Worm (Caenorhabditis elegans): ENCODE data around the gene best-21.
"Not testable (repeated sequence)": the region's sequence is repeated elsewhere in the genome, so short reads cannot be mapped to it uniquely, and the experiment has no call there.

The best-21 gene

ce11 chrIV:15291607-15292006 lies 10.6 kb upstream of the best-21 start, which contains the start of gene pqn-91:
Gene pqn-91 (plus strand): TSS chrIV:15291907.
- TF ChIP-seq aly-1 (tag; optimal IDR thresholded peaks at IDR 0.05) (no peak), F13C5.2 (tag; optimal IDR thresholded peaks at IDR 0.05) (no peak), flt-1 (GFP tag; IDR thresholded peaks at IDR 0.05) (no peak), tbx-37 (GFP tag; conservative IDR thresholded peaks at IDR 0.05) (no peak), ceh-13 (GFP tag; optimal IDR thresholded peaks at IDR 0.05) (no peak), hmbx-1 (tag; optimal IDR thresholded peaks at IDR 0.05) (no peak), tbx-11 (GFP tag; IDR thresholded peaks at IDR 0.05) (no peak), B0310.2 (tag; optimal IDR thresholded peaks at IDR 0.05) (no peak), ama-1 (optimal IDR thresholded peaks at IDR 0.05) (no peak), tra-4 (tag; optimal IDR thresholded peaks at IDR 0.05) (no peak), scrt-1 (GFP tag; IDR thresholded peaks at IDR 0.05) (no peak), sea-1 (GFP tag; conservative IDR thresholded peaks at IDR 0.05) (no peak), hnd-1 (tag; optimal IDR thresholded peaks at IDR 0.05) (no peak), ceh-36 (tag; optimal IDR thresholded peaks at IDR 0.05) (no peak), pes-1 (GFP tag; IDR thresholded peaks at IDR 0.05) (no peak), ets-7 (tag; optimal IDR thresholded peaks at IDR 0.05) (no peak), hmg-4 (GFP tag; optimal IDR thresholded peaks at IDR 0.05) (no peak)

- no peak for TF ChIP-seq tra-4 (tag; optimal IDR thresholded peaks at IDR 0.05)
- TF ChIP-seq aly-1 (tag; optimal IDR thresholded peaks at IDR 0.05): no peak
- TF ChIP-seq tbx-37 (GFP tag; conservative IDR thresholded peaks at IDR 0.05): no peak
These were observed 8.2 kb upstream of the best-21 start, which contains the start of gene Y73F8A.10 for ce11 chrIV:15294040-15294439. Gene Y73F8A.10 (plus strand): TSS chrIV:15294340.

- TF ChIP-seq aly-1 (tag; optimal IDR thresholded peaks at IDR 0.05): no peak
- no peak for TF ChIP-seq ama-1 (optimal IDR thresholded peaks at IDR 0.05)
- no peak for TF ChIP-seq F13C5.2 (tag; optimal IDR thresholded peaks at IDR 0.05)
- TF ChIP-seq tra-4 (tag; optimal IDR thresholded peaks at IDR 0.05): no peak
- no peak for TF ChIP-seq tbx-11 (GFP tag; IDR thresholded peaks at IDR 0.05)
- TF ChIP-seq hnd-1 (tag; optimal IDR thresholded peaks at IDR 0.05): no peak
- no peak for TF ChIP-seq ceh-13 (GFP tag; optimal IDR thresholded peaks at IDR 0.05)
- TF ChIP-seq flt-1 (GFP tag; IDR thresholded peaks at IDR 0.05): no peak
- no peak for TF ChIP-seq hmbx-1 (tag; optimal IDR thresholded peaks at IDR 0.05)
- TF ChIP-seq B0310.2 (tag; optimal IDR thresholded peaks at IDR 0.05): no peak
- TF ChIP-seq pes-1 (GFP tag; IDR thresholded peaks at IDR 0.05): no peak
- no peak for TF ChIP-seq tbx-37 (GFP tag; conservative IDR thresholded peaks at IDR 0.05)
- no peak for TF ChIP-seq ets-7 (tag; optimal IDR thresholded peaks at IDR 0.05)
- TF ChIP-seq scrt-1 (GFP tag; IDR thresholded peaks at IDR 0.05): no peak
- TF ChIP-seq hmg-4 (GFP tag; optimal IDR thresholded peaks at IDR 0.05): no peak
- no peak for TF ChIP-seq ceh-36 (tag; optimal IDR thresholded peaks at IDR 0.05)
- no peak for TF ChIP-seq sea-1 (GFP tag; conservative IDR thresholded peaks at IDR 0.05)
These were observed 2.2 kb upstream of the best-21 start for ce11 chrIV:15300041-15300440.

ce11 chrIV:15311590-15311989 lies 9.3 kb downstream of the best-21 start, which contains the start of gene Y73F8A.12:
Gene Y73F8A.12 (minus strand): TSS chrIV:15311690.
- not testable (repeated sequence) for TF ChIP-seq tra-4 (tag; optimal IDR thresholded peaks at IDR 0.05); flt-1 (GFP tag; IDR thresholded peaks at IDR 0.05); aly-1 (tag; optimal IDR thresholded peaks at IDR 0.05)

ce11 chrIV:15312008-15312407 lies 9.8 kb downstream of the best-21 start, which contains the start of gene Y73F8A.13:
Gene Y73F8A.13 (plus strand): TSS chrIV:15312247.
- TF ChIP-seq scrt-1 (GFP tag; IDR thresholded peaks at IDR 0.05) (no peak), F13C5.2 (tag; optimal IDR thresholded peaks at IDR 0.05) (no peak), tbx-11 (GFP tag; IDR thresholded peaks at IDR 0.05) (no peak), sea-1 (GFP tag; conservative IDR thresholded peaks at IDR 0.05) (no peak), hnd-1 (tag; optimal IDR thresholded peaks at IDR 0.05) (no peak), hmg-4 (GFP tag; optimal IDR thresholded peaks at IDR 0.05) (no peak), hmbx-1 (tag; optimal IDR thresholded peaks at IDR 0.05) (no peak)

- TF ChIP-seq aly-1 (tag; optimal IDR thresholded peaks at IDR 0.05) (no peak), sea-1 (GFP tag; conservative IDR thresholded peaks at IDR 0.05) (no peak), hmbx-1 (tag; optimal IDR thresholded peaks at IDR 0.05) (no peak), hnd-1 (tag; optimal IDR thresholded peaks at IDR 0.05) (no peak), flt-1 (GFP tag; IDR thresholded peaks at IDR 0.05) (no peak), ceh-13 (GFP tag; optimal IDR thresholded peaks at IDR 0.05) (no peak), ets-7 (tag; optimal IDR thresholded peaks at IDR 0.05) (no peak), ama-1 (optimal IDR thresholded peaks at IDR 0.05) (no peak)
These were observed 13.3 kb downstream of the best-21 start for ce11 chrIV:15315502-15315901.

ce11 chrIV:15318982-15319381 lies 16.7 kb downstream of the best-21 start, which contains the start of gene Y73F8A.14:
Gene Y73F8A.14 (minus strand): TSS chrIV:15319082.
- TF ChIP-seq hnd-1 (tag; optimal IDR thresholded peaks at IDR 0.05); tbx-37 (GFP tag; conservative IDR thresholded peaks at IDR 0.05); scrt-1 (GFP tag; IDR thresholded peaks at IDR 0.05): not testable (repeated sequence)

- TF ChIP-seq sea-1 (GFP tag; conservative IDR thresholded peaks at IDR 0.05) (no peak), hnd-1 (tag; optimal IDR thresholded peaks at IDR 0.05) (no peak), B0310.2 (tag; optimal IDR thresholded peaks at IDR 0.05) (no peak), ceh-36 (tag; optimal IDR thresholded peaks at IDR 0.05) (no peak), tbx-37 (GFP tag; conservative IDR thresholded peaks at IDR 0.05) (no peak), ceh-13 (GFP tag; optimal IDR thresholded peaks at IDR 0.05) (no peak), tbx-11 (GFP tag; IDR thresholded peaks at IDR 0.05) (no peak), F13C5.2 (tag; optimal IDR thresholded peaks at IDR 0.05) (no peak), tra-4 (tag; optimal IDR thresholded peaks at IDR 0.05) (no peak), flt-1 (GFP tag; IDR thresholded peaks at IDR 0.05) (no peak), ets-7 (tag; optimal IDR thresholded peaks at IDR 0.05) (no peak), scrt-1 (GFP tag; IDR thresholded peaks at IDR 0.05) (no peak), ama-1 (optimal IDR thresholded peaks at IDR 0.05) (no peak), pes-1 (GFP tag; IDR thresholded peaks at IDR 0.05) (no peak), aly-1 (tag; optimal IDR thresholded peaks at IDR 0.05) (no peak), hmbx-1 (tag; optimal IDR thresholded peaks at IDR 0.05) (no peak), hmg-4 (GFP tag; optimal IDR thresholded peaks at IDR 0.05) (no peak)
These were observed 19.0 kb downstream of the best-21 start, which contains the start of gene Y73F8A.15 for ce11 chrIV:15321279-15321678. Gene Y73F8A.15 (plus strand): TSS chrIV:15321579.

All from whole organism, early embryonic.